Worm (Caenorhabditis elegans): Measurements from ENCODE around the gene srb-5.

- TF ChIP-seq pat-9 (tag; optimal IDR thresholded peaks at IDR 0.05), result no peak
- TF ChIP-seq dve-1 (tag; optimal IDR thresholded peaks at IDR 0.05), result no peak
- no peak for TF ChIP-seq ama-1 (optimal IDR thresholded peaks at IDR 0.05)
- TF ChIP-seq mec-3 (tag; optimal IDR thresholded peaks at IDR 0.05; ENCODE audit: borderline replicate concordance), result no peak
- no peak for TF ChIP-seq T23F11.4 (GFP tag; optimal IDR thresholded peaks at IDR 0.05)
- no peak for TF ChIP-seq nhr-11 (tag; optimal IDR thresholded peaks at IDR 0.05)
Observed at ce11 chrII:5180272-5180671, 17.1 kb upstream of the srb-5 start.

Measured in whole organism, late embryonic.